Worm (Caenorhabditis elegans): ENCODE data around the gene C27F2.7.

ce11 chrIII:4967236-4967635 is 17.1 kb downstream of the C27F2.7 start:
- no peak for TF ChIP-seq sox-4 (tag; optimal IDR thresholded peaks at IDR 0.05)
- TF ChIP-seq eyg-1 (tag; optimal IDR thresholded peaks at IDR 0.05), result no peak
- no peak for TF ChIP-seq C38D4.7 (GFP tag; optimal IDR thresholded peaks at IDR 0.05)
- no peak for TF ChIP-seq ceh-31 (tag; optimal IDR thresholded peaks at IDR 0.05)
- no peak for TF ChIP-seq sdc-2 (tag; optimal IDR thresholded peaks at IDR 0.05)
- no peak for TF ChIP-seq elt-4 (tag; optimal IDR thresholded peaks at IDR 0.05)

Measured in whole organism, late embryonic.